Worm (Caenorhabditis elegans) whole organism, L1 larva: ENCODE data around the gene C33H5.2.

Experiments used
- aly-2 ChIP-seq: fragments of 150-350 bp; optimal IDR thresholded peaks from 2 replicates; lab custom pipeline; 2014; ENCODE audit warnings: missing biosample characterization, missing genetic modification characterization
- ama-1 ChIP-seq: fragments of 150-350 bp; optimal IDR thresholded peaks from 2 replicates; lab custom pipeline; 2014
- ceh-88 ChIP-seq: fragments of 200-800 bp; sonication (Bioruptor generic); IDR thresholded peaks from 2 replicates; pipeline ENCODE4 v1.3.6; 2022; ENCODE audit warnings: missing genetic modification characterization, missing compliant biosample characterization
- fos-1 ChIP-seq: fragments of 150-350 bp; optimal IDR thresholded peaks from 2 replicates; lab custom pipeline; 2014; ENCODE audit warnings: missing biosample characterization, missing genetic modification characterization
- lin-39 ChIP-seq: fragments of 150-350 bp; optimal IDR thresholded peaks from 2 replicates; lab custom pipeline; 2014; ENCODE audit warnings: missing biosample characterization, missing genetic modification reagents, missing genetic modification characterization
- lir-3 ChIP-seq: sonication (generic microtip); optimal IDR thresholded peaks from 2 replicates; lab custom pipeline; 2016; ENCODE audit warnings: mild to moderate bottlenecking, missing genetic modification characterization, moderate library complexity, missing compliant biosample characterization; ENCODE audit not compliant: poor library complexity
- nhr-12 ChIP-seq: sonication (generic microtip); optimal IDR thresholded peaks from 2 replicates; lab custom pipeline; 2017; ENCODE audit warnings: missing biosample characterization, missing genetic modification characterization
- nhr-28 ChIP-seq: fragments of 150-350 bp; optimal IDR thresholded peaks from 2 replicates; lab custom pipeline; 2014; ENCODE audit warnings: missing biosample characterization, missing genetic modification characterization
- nhr-90 ChIP-seq: sonication (generic microtip); optimal IDR thresholded peaks from 2 replicates; lab custom pipeline; 2016; ENCODE audit warnings: mild to moderate bottlenecking, missing genetic modification characterization, missing compliant biosample characterization; ENCODE audit not compliant: poor library complexity
- snpc-4 ChIP-seq: fragments of 150-350 bp; optimal IDR thresholded peaks from 2 replicates; lab custom pipeline; 2014; ENCODE audit warnings: missing biosample characterization, missing genetic modification characterization
- vab-15 ChIP-seq: sonication (generic microtip); optimal IDR thresholded peaks from 2 replicates; lab custom pipeline; 2017; ENCODE audit warnings: missing genotype, mild to moderate bottlenecking, missing genetic modification characterization, missing compliant biosample characterization

DNA sequence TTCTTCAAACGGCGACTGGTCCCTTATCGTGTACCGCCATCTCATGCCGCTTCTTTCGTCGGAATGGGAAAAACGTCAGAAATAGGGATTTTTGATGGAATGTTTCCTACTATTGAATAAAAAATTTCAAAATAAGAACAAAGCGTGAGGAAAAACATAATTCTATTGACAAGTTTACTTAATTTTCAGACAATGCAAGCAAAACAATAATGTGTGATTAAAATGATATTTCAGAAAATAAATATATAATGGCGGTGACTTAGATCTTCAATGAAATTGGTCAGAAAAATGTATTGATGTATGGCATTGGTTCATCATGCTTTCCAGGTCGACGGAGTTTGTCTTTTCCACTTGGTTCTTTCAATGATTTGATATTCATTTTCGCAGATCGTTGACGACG lies 10.1 kb upstream of the C33H5.2 start, which contains the start of gene ntp-1:
- TF ChIP-seq nhr-28 (no peak), lin-39 (tag; lab: Kevin White, UChicago) (no peak), lir-3 (tag; lab: Kevin White, UChicago) (no peak), fos-1 (no peak), snpc-4 (tag; lab: Kevin White, UChicago) (no peak), vab-15 (tag; lab: Kevin White, UChicago) (no peak), ceh-88 (GFP tag; lab: Robert Waterston, UW) (no peak), nhr-90 (tag; lab: Kevin White, UChicago) (no peak), ama-1 (lab: Kevin White, UChicago) (no peak), aly-2 (tag; lab: Kevin White, UChicago) (no peak), nhr-12 (tag; lab: Kevin White, UChicago) (no peak)
